Worm (Caenorhabditis elegans) whole organism, L4 larva: ENCODE results near the gene bnc-1.
A peak's percentile ranks its signal among the peaks of the same experiment; 100 is the strongest.

ENCODE experiments used
- F37D6.2 ChIP-seq: sonication (generic microtip); optimal IDR thresholded peaks from 2 replicates; lab custom pipeline; 2016; ENCODE audit warnings: mild to moderate bottlenecking, missing genetic modification characterization, missing compliant biosample characterization
- F44E2.7 ChIP-seq: fragments of 200-800 bp; sonication (Bioruptor generic); IDR thresholded peaks from 2 replicates; pipeline ENCODE4 v2.1.2; 2022; ENCODE audit warnings: missing genetic modification characterization, missing compliant biosample characterization
- F49E8.2 ChIP-seq: sonication (generic microtip); optimal IDR thresholded peaks from 2 replicates; lab custom pipeline; 2016; ENCODE audit warnings: missing compliant biosample characterization, mild to moderate bottlenecking, missing genetic modification characterization, borderline replicate concordance
- Y75B8A.6 ChIP-seq: fragments of 200-800 bp; sonication (Bioruptor generic); IDR thresholded peaks from 2 replicates; pipeline ENCODE4 v1.3.6; 2022; ENCODE audit warnings: missing genetic modification reagents, missing genetic modification characterization, missing compliant biosample characterization
- aly-2 ChIP-seq: sonication (generic microtip); optimal IDR thresholded peaks from 2 replicates; lab custom pipeline; 2018; ENCODE audit warnings: missing biosample characterization, missing genetic modification characterization
- arid-1 ChIP-seq: fragments of 200-800 bp; sonication (Bioruptor generic); conservative IDR thresholded peaks from 2 replicates; pipeline ENCODE4 v1.3.6; 2022; ENCODE audit warnings: missing genetic modification reagents, missing genetic modification characterization, missing compliant biosample characterization
- ceh-62 ChIP-seq: sonication (generic microtip); optimal IDR thresholded peaks from 2 replicates; lab custom pipeline; 2017; ENCODE audit warnings: missing biosample characterization, missing genetic modification characterization
- ces-1 ChIP-seq: fragments of 150-350 bp; sonication (generic microtip); optimal IDR thresholded peaks from 4 replicates; lab custom pipeline; 2014; ENCODE audit warnings: missing biosample characterization, missing genetic modification reagents, missing genetic modification characterization
- daf-12 ChIP-seq: fragments of 150-350 bp; optimal IDR thresholded peaks from 2 replicates; lab custom pipeline; 2014; ENCODE audit warnings: missing biosample characterization, missing genetic modification reagents, missing genetic modification characterization
- daf-16 ChIP-seq, 3 experiments: sonication (generic microtip); optimal IDR thresholded peaks; 2 replicates each; lab custom pipeline; 2016 to 2017; ENCODE audit warnings: missing genetic modification characterization in 3 of 3, missing genetic modification reagents in 3 of 3, mild to moderate bottlenecking in 2 of 3, missing compliant biosample characterization in 2 of 3, missing biosample characterization in 1 of 3, moderate library complexity in 1 of 3
- daf-8 ChIP-seq: fragments of 200-800 bp; sonication (Bioruptor generic); IDR thresholded peaks from 2 replicates; pipeline ENCODE4 v1.3.6; 2022; ENCODE audit warnings: missing genetic modification characterization, missing compliant biosample characterization
- dmd-6 ChIP-seq: fragments of 200-800 bp; sonication (Bioruptor generic); IDR thresholded peaks from 2 replicates; pipeline ENCODE4 v1.3.6; 2022; ENCODE audit warnings: missing genetic modification reagents, missing genetic modification characterization, missing compliant biosample characterization
- dve-1 ChIP-seq: sonication (generic microtip); optimal IDR thresholded peaks from 2 replicates; lab custom pipeline; 2017; ENCODE audit warnings: antibody characterized with exemption, mild to moderate bottlenecking, missing genetic modification characterization, missing compliant biosample characterization; ENCODE audit not compliant: insufficient read depth
- fkh-10 ChIP-seq: fragments of 150-350 bp; optimal IDR thresholded peaks from 2 replicates; lab custom pipeline; 2014; ENCODE audit warnings: missing biosample characterization, missing genetic modification reagents, missing genetic modification characterization
- fos-1 ChIP-seq: fragments of 150-350 bp; optimal IDR thresholded peaks from 2 replicates; lab custom pipeline; 2014; ENCODE audit warnings: missing biosample characterization, missing genetic modification characterization
- gei-8 ChIP-seq: fragments of 200-800 bp; sonication (Bioruptor generic); optimal IDR thresholded peaks from 2 replicates; lab custom pipeline; 2018; ENCODE audit warnings: mild to moderate bottlenecking, missing genetic modification characterization, missing compliant biosample characterization
- hif-1 ChIP-seq, 2 experiments: sonication (generic microtip); optimal IDR thresholded peaks; 2 replicates each; lab custom pipeline; 2016 to 2017; ENCODE audit warnings: missing compliant biosample characterization in 2 of 2, missing genetic modification characterization in 2 of 2, missing genetic modification reagents in 2 of 2, missing genotype in 2 of 2, mild to moderate bottlenecking in 1 of 2
- hlh-30 ChIP-seq: sonication (generic microtip); optimal IDR thresholded peaks from 2 replicates; lab custom pipeline; 2017; ENCODE audit warnings: antibody characterized with exemption, mild to moderate bottlenecking, missing genetic modification characterization, missing compliant biosample characterization; ENCODE audit not compliant: insufficient read depth
- jun-1 ChIP-seq: fragments of 150-350 bp; optimal IDR thresholded peaks from 2 replicates; lab custom pipeline; 2014; ENCODE audit warnings: missing biosample characterization, missing genetic modification reagents, missing genetic modification characterization
- lin-29 ChIP-seq: fragments of 200-800 bp; sonication (Bioruptor generic); IDR thresholded peaks from 2 replicates; pipeline ENCODE4 v1.3.6; 2022; ENCODE audit warnings: missing genetic modification reagents, missing genetic modification characterization, missing compliant biosample characterization
- lin-38 ChIP-seq: fragments of 200-800 bp; sonication (Bioruptor generic); IDR thresholded peaks from 2 replicates; pipeline ENCODE4 v1.3.6; 2022; ENCODE audit warnings: missing genetic modification reagents, missing genetic modification characterization, missing compliant biosample characterization
- lsy-2 ChIP-seq, 2 experiments: fragments of 150-350 bp in 1 of 2; sonication (generic microtip) in 1 of 2; optimal IDR thresholded peaks; 2 replicates each; lab custom pipeline; 2014 to 2017; ENCODE audit warnings: missing biosample characterization in 2 of 2, missing genetic modification characterization in 2 of 2
- madf-9 ChIP-seq: fragments of 200-800 bp; sonication (Bioruptor generic); conservative IDR thresholded peaks from 2 replicates; pipeline ENCODE4 v1.3.6; 2022; ENCODE audit warnings: missing genetic modification reagents, missing genetic modification characterization, missing compliant biosample characterization
- mdl-1 ChIP-seq, 2 experiments: fragments of 150-350 bp in 1 of 2; sonication (generic microtip) in 1 of 2; optimal IDR thresholded peaks; 2 replicates each; lab custom pipeline; 2014 to 2017; ENCODE audit warnings: missing biosample characterization in 2 of 2, missing genetic modification characterization in 2 of 2
- mes-2 ChIP-seq: sonication (generic microtip); optimal IDR thresholded peaks from 2 replicates; lab custom pipeline; 2016; ENCODE audit warnings: missing genotype, mild to moderate bottlenecking, missing genetic modification characterization, missing compliant biosample characterization; ENCODE audit not compliant: poor library complexity, severe bottlenecking
- nhr-10 ChIP-seq: fragments of 150-350 bp; optimal IDR thresholded peaks from 2 replicates; lab custom pipeline; 2014; ENCODE audit warnings: missing biosample characterization, missing genetic modification characterization
- nhr-237 ChIP-seq: sonication (generic microtip); optimal IDR thresholded peaks from 2 replicates; lab custom pipeline; 2017; ENCODE audit warnings: missing biosample characterization, missing genetic modification characterization
- nhr-25 ChIP-seq: sonication (generic microtip); optimal IDR thresholded peaks from 2 replicates; lab custom pipeline; 2017; ENCODE audit warnings: missing genetic modification characterization, mild to moderate bottlenecking, missing compliant biosample characterization, antibody characterized with exemption, moderate library complexity, borderline replicate concordance; ENCODE audit not compliant: insufficient read depth
- nhr-28 ChIP-seq: fragments of 150-350 bp; optimal IDR thresholded peaks from 2 replicates; lab custom pipeline; 2014; ENCODE audit warnings: missing biosample characterization, missing genetic modification characterization
- nhr-41 ChIP-seq: fragments of 200-800 bp; sonication (Bioruptor generic); IDR thresholded peaks from 2 replicates; pipeline ENCODE4 v1.3.6; 2022; ENCODE audit warnings: missing genetic modification reagents, missing genetic modification characterization, missing compliant biosample characterization
- nhr-42 ChIP-seq: fragments of 200-800 bp; sonication (Bioruptor generic); IDR thresholded peaks from 2 replicates; pipeline ENCODE4 v1.3.6; 2022; ENCODE audit warnings: missing genetic modification characterization, missing compliant biosample characterization
- nhr-77 ChIP-seq: fragments of 150-350 bp; optimal IDR thresholded peaks from 2 replicates; lab custom pipeline; 2014; ENCODE audit warnings: missing biosample characterization, missing genetic modification characterization
- pha-4 ChIP-seq, 2 experiments: fragments of 150-350 bp in 1 of 2; fragments of 200-800 bp in 1 of 2; sonication (Bioruptor generic) in 1 of 2; IDR thresholded peaks in 1 of 2; optimal IDR thresholded peaks in 1 of 2; 2 replicates each; pipeline versions ENCODE4 v1.3.6 to Lab custom; 2014 to 2022; ENCODE audit warnings: missing genetic modification characterization in 2 of 2, missing genetic modification reagents in 2 of 2, missing biosample characterization in 1 of 2, missing compliant biosample characterization in 1 of 2
- pqm-1 ChIP-seq: sonication (generic microtip); optimal IDR thresholded peaks from 2 replicates; lab custom pipeline; 2017; ENCODE audit warnings: missing biosample characterization, missing genetic modification characterization
- saeg-2 ChIP-seq: fragments of 200-800 bp; sonication (Bioruptor generic); IDR thresholded peaks from 2 replicates; pipeline ENCODE4 v1.3.6; 2022; ENCODE audit warnings: missing genetic modification reagents, missing genetic modification characterization, missing compliant biosample characterization
- skn-1 ChIP-seq: fragments of 150-350 bp; optimal IDR thresholded peaks from 2 replicates; lab custom pipeline; 2014; ENCODE audit warnings: missing biosample characterization, missing genetic modification characterization
- spr-1 ChIP-seq: sonication (generic microtip); optimal IDR thresholded peaks from 2 replicates; lab custom pipeline; 2016; ENCODE audit warnings: mild to moderate bottlenecking, missing genetic modification characterization, missing compliant biosample characterization
- tag-97 ChIP-seq: fragments of 200-800 bp; sonication (Bioruptor generic); IDR thresholded peaks from 2 replicates; pipeline ENCODE4 v1.3.6; 2022; ENCODE audit warnings: missing genetic modification characterization, missing compliant biosample characterization
- tra-1 ChIP-seq: fragments of 200-800 bp; sonication (Bioruptor generic); IDR thresholded peaks from 2 replicates; pipeline ENCODE4 v1.3.6; 2022; ENCODE audit warnings: missing genetic modification reagents, missing genetic modification characterization, missing compliant biosample characterization
- unc-130 ChIP-seq: sonication (generic microtip); optimal IDR thresholded peaks from 2 replicates; lab custom pipeline; 2016; ENCODE audit warnings: missing genetic modification reagents, missing genetic modification characterization, missing compliant biosample characterization
- unc-39 ChIP-seq: sonication (generic microtip); optimal IDR thresholded peaks from 2 replicates; lab custom pipeline; 2017; ENCODE audit warnings: missing biosample characterization, missing genetic modification characterization
- unc-62 ChIP-seq, 3 experiments: fragments of 150-350 bp in 1 of 3; sonication (generic microtip); optimal IDR thresholded peaks in 2 of 3; peaks in 1 of 3; 1 replicate in 1 of 3; 2 replicates in 2 of 3; lab custom pipeline; 2014 to 2017; ENCODE audit warnings: missing biosample characterization in 3 of 3, missing genetic modification characterization in 3 of 3, missing genetic modification reagents in 3 of 3, missing genotype in 1 of 3
- zag-1 ChIP-seq: fragments of 150-350 bp; optimal IDR thresholded peaks from 2 replicates; lab custom pipeline; 2014; ENCODE audit warnings: missing biosample characterization, missing genetic modification characterization
- zfp-2 ChIP-seq: sonication (generic microtip); optimal IDR thresholded peaks from 2 replicates; lab custom pipeline; 2016; ENCODE audit warnings: mild to moderate bottlenecking, missing genetic modification characterization, missing compliant biosample characterization
- zip-2 ChIP-seq: fragments of 150-350 bp; optimal IDR thresholded peaks from 2 replicates; lab custom pipeline; 2014; ENCODE audit warnings: missing biosample characterization, missing genetic modification characterization

bnc-1 gene

DNA sequence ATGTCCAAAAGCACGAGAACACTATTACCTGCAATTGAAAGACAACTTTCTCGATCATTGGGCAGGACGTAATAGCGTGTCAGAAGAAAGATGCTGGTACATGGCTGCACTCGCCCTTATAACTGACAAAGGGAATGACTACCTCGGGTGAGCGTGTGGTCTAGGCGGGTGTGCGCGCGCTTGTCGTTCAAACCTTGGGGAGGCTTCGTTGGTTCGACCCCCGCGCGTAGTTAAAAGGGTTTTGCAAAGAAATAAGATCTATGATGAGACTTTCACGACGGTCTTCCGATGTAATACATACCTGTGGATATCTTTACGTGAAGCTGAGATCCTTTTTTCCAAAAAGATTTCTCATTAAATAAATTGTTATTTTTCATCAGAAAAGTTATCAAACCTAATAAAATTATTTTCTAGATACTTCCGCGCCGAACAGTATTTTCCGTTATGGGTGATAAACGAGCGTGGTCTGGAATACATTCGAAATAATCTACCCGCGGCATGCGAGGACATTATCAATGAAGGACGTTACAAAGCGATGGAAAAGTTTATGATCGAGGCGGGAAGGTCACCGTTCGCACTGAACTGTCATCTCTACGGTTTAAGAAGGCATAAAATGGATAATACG is 26.7 kb upstream of the bnc-1 start (continued):
- TF ChIP-seq nhr-77 (tag; lab: Kevin White, UChicago), result peak; percentile 75
- TF ChIP-seq hlh-30 (tag; lab: Kevin White, UChicago), result peak; percentile 88
- peak; percentile 53 for TF ChIP-seq nhr-25
- peak; percentile 96 for TF ChIP-seq nhr-42 (GFP tag; lab: Robert Waterston, UW)
- TF ChIP-seq skn-1 (tag; lab: Kevin White, UChicago), result no peak

ce11 chrV:12301985-12302591 is 25.2 kb upstream of the bnc-1 start, which contains the start of the genes frm-7 and F55C5.17:
Gene frm-7, plus strand, starts transcription at chrV:12302484.
Gene F55C5.17, plus strand, starts transcription at chrV:12302541.
- TF ChIP-seq nhr-41 (GFP tag; lab: Robert Waterston, UW) (0 out of 2 replicates have a peak, but pooled peaks have one; percentile 9), lin-38 (no peak), tra-1 (GFP tag; lab: Robert Waterston, UW) (no peak), gei-8 (GFP tag; lab: Kevin White, UChicago) (no peak), pha-4 (GFP tag; IDR thresholded peaks at IDR 0.05; lab: Robert Waterston, UW) (no peak; the same call in 1 of the 2 replicates), pha-4 (tag; optimal IDR thresholded peaks at IDR 0.05; lab: Kevin White, UChicago) (no peak), tag-97 (GFP tag; lab: Robert Waterston, UW) (no peak), F44E2.7 (GFP tag; lab: Robert Waterston, UW) (no peak), lsy-2 (tag; optimal IDR thresholded peaks at IDR 0.05; lab: Kevin White, UChicago) (no peak), dmd-6 (GFP tag; lab: Robert Waterston, UW) (peak; percentile 54), hlh-30 (tag; lab: Kevin White, UChicago) (peak; percentile 84), nhr-237 (tag; lab: Kevin White, UChicago) (no peak), unc-62 (GFP tag; optimal IDR thresholded peaks at IDR 0.05 in 1 of 2; lab: Kevin White, UChicago) (no peak), unc-62 (tag; optimal IDR thresholded peaks at IDR 0.05; lab: Kevin White, UChicago) (no peak), hif-1 (tag; optimal IDR thresholded peaks at IDR 0.05; lab: Kevin White, UChicago) (no peak), ceh-62 (no peak), fkh-10 (GFP tag; lab: Kevin White, UChicago) (no peak), arid-1 (no peak), ces-1 (GFP tag; lab: Kevin White, UChicago) (no peak), Y75B8A.6 (no peak), unc-39 (tag; lab: Kevin White, UChicago) (no peak), daf-8 (GFP tag; lab: Robert Waterston, UW) (no peak), madf-9 (GFP tag; lab: Robert Waterston, UW) (no peak), F49E8.2 (tag; lab: Kevin White, UChicago) (no peak), nhr-25 (no peak), nhr-28 (tag; lab: Kevin White, UChicago) (peak; percentile 19), mdl-1 (tag; optimal IDR thresholded peaks at IDR 0.05; lab: Kevin White, UChicago) (no peak), mes-2 (tag; lab: Kevin White, UChicago) (no peak), daf-12 (tag; lab: Kevin White, UChicago) (no peak), F37D6.2 (tag; lab: Kevin White, UChicago) (no peak), pqm-1 (tag; lab: Kevin White, UChicago) (peak; percentile 47), fos-1 (tag; lab: Kevin White, UChicago) (no peak), zag-1 (tag; lab: Kevin White, UChicago) (no peak), saeg-2 (no peak), jun-1 (tag; lab: Kevin White, UChicago) (no peak), aly-2 (no peak), daf-16 (GFP tag; optimal IDR thresholded peaks at IDR 0.05; lab: Kevin White, UChicago) (no peak), daf-16 (tag; optimal IDR thresholded peaks at IDR 0.05; lab: Kevin White, UChicago) (peak; percentile 50), zfp-2 (tag; lab: Kevin White, UChicago) (no peak), lin-29 (no peak), dve-1 (peak; percentile 57), unc-130 (GFP tag; lab: Kevin White, UChicago) (no peak), spr-1 (tag; lab: Kevin White, UChicago) (no peak), zip-2 (tag; lab: Kevin White, UChicago) (no peak), skn-1 (tag; lab: Kevin White, UChicago) (no peak), nhr-10 (tag; lab: Kevin White, UChicago) (no peak)
